Worm (Caenorhabditis elegans) whole organism, midembryonic: ENCODE data around the gene memb-1.

Source experiments
- cog-1 ChIP-seq: sonication (generic microtip); optimal IDR thresholded peaks from 2 replicates; lab custom pipeline; 2016; ENCODE audit warnings: missing genetic modification characterization, missing compliant biosample characterization
- flt-1 ChIP-seq: fragments of 200-800 bp; sonication (Bioruptor generic); IDR thresholded peaks from 2 replicates; pipeline ENCODE4 v1.3.6; 2022; ENCODE audit warnings: missing genetic modification characterization, missing compliant biosample characterization
- klf-2 ChIP-seq: fragments of 200-800 bp; sonication (Bioruptor generic); conservative IDR thresholded peaks from 2 replicates; pipeline ENCODE4 v1.3.6; 2022; ENCODE audit warnings: missing genetic modification reagents, missing genetic modification characterization, missing compliant biosample characterization

- no peak for TF ChIP-seq flt-1 (GFP tag; lab: Robert Waterston, UW)
- no peak for TF ChIP-seq cog-1
- no peak for TF ChIP-seq klf-2 (GFP tag; lab: Robert Waterston, UW)
These were observed 35.4 kb downstream of the memb-1 start for ce11 chrX:9405922-9406321.
